Worm (Caenorhabditis elegans): ENCODE results near the gene tag-275.

ce11 chrX:6150949-6151519, 685 bp upstream of the tag-275 start:
- TF ChIP-seq tbx-2 (tag; optimal IDR thresholded peaks at IDR 0.05) (no peak), rnt-1 (tag; optimal IDR thresholded peaks at IDR 0.05) (no peak)
